Worm (Caenorhabditis elegans) whole organism, late embryonic: ENCODE results near the gene T28D6.6.

ENCODE experiments used
- C08G9.2 ChIP-seq: sonication (generic microtip); optimal IDR thresholded peaks from 2 replicates; lab custom pipeline; 2016; ENCODE audit warnings: mild to moderate bottlenecking, missing genetic modification characterization, moderate library complexity, missing compliant biosample characterization
- C38D4.7 ChIP-seq: fragments of 200-800 bp; sonication (Bioruptor generic); optimal IDR thresholded peaks from 2 replicates; lab custom pipeline; 2018; ENCODE audit warnings: mild to moderate bottlenecking, missing genetic modification characterization, moderate library complexity, missing compliant biosample characterization
- F13H6.1 ChIP-seq: sonication (generic microtip); optimal IDR thresholded peaks from 2 replicates; lab custom pipeline; 2016; ENCODE audit warnings: missing genetic modification characterization, missing compliant biosample characterization
- K02D7.2 ChIP-seq: sonication (generic microtip); optimal IDR thresholded peaks from 2 replicates; lab custom pipeline; 2017; ENCODE audit warnings: mild to moderate bottlenecking, missing genetic modification characterization, missing compliant biosample characterization
- T23F11.4 ChIP-seq: fragments of 200-800 bp; sonication (Bioruptor generic); optimal IDR thresholded peaks from 2 replicates; lab custom pipeline; 2018; ENCODE audit warnings: mild to moderate bottlenecking, missing genetic modification characterization, missing compliant biosample characterization
- Y22D7AL.16 ChIP-seq: sonication (generic microtip); optimal IDR thresholded peaks from 2 replicates; lab custom pipeline; 2016; ENCODE audit warnings: missing genetic modification characterization, missing compliant biosample characterization
- ahr-1 ChIP-seq: sonication (generic microtip); optimal IDR thresholded peaks from 2 replicates; lab custom pipeline; 2016; ENCODE audit warnings: missing genetic modification characterization, missing compliant biosample characterization
- ceh-14 ChIP-seq: sonication (generic microtip); optimal IDR thresholded peaks from 2 replicates; lab custom pipeline; 2016; ENCODE audit warnings: missing genotype, missing genetic modification characterization, missing compliant biosample characterization
- ceh-24 ChIP-seq: sonication (generic microtip); optimal IDR thresholded peaks from 2 replicates; lab custom pipeline; 2016; ENCODE audit warnings: mild to moderate bottlenecking, missing genetic modification characterization, missing compliant biosample characterization
- ceh-30 ChIP-seq: fragments of 150-350 bp; optimal IDR thresholded peaks from 2 replicates; lab custom pipeline; 2014; ENCODE audit warnings: missing biosample characterization, missing genetic modification characterization
- ceh-45 ChIP-seq: fragments of 200-800 bp; sonication (Bioruptor generic); IDR thresholded peaks from 2 replicates; pipeline ENCODE4 v1.3.6; 2022; ENCODE audit warnings: missing genetic modification reagents, missing genetic modification characterization, missing compliant biosample characterization
- ceh-48 ChIP-seq: sonication (generic microtip); optimal IDR thresholded peaks from 2 replicates; lab custom pipeline; 2016; ENCODE audit warnings: missing genetic modification characterization, inconsistent platforms, missing compliant biosample characterization
- che-1 ChIP-seq: sonication (generic microtip); optimal IDR thresholded peaks from 2 replicates; lab custom pipeline; 2016; ENCODE audit warnings: mild to moderate bottlenecking, missing genetic modification characterization, missing compliant biosample characterization
- dmd-4 ChIP-seq: sonication (generic microtip); optimal IDR thresholded peaks from 2 replicates; lab custom pipeline; 2016; ENCODE audit warnings: borderline replicate concordance, missing genetic modification characterization, missing compliant biosample characterization
- dve-1 ChIP-seq: sonication (generic microtip); optimal IDR thresholded peaks from 2 replicates; lab custom pipeline; 2017; ENCODE audit warnings: antibody characterized with exemption, mild to moderate bottlenecking, missing genetic modification characterization, missing compliant biosample characterization
- elt-2 ChIP-seq: sonication (generic microtip); optimal IDR thresholded peaks from 2 replicates; lab custom pipeline; 2016; ENCODE audit warnings: missing genetic modification reagents, missing genetic modification characterization, missing compliant biosample characterization
- gmeb-2 ChIP-seq: sonication (generic microtip); optimal IDR thresholded peaks from 2 replicates; lab custom pipeline; 2016; ENCODE audit warnings: missing genetic modification characterization, inconsistent platforms, missing compliant biosample characterization
- hlh-15 ChIP-seq: sonication (generic microtip); optimal IDR thresholded peaks from 2 replicates; lab custom pipeline; 2016; ENCODE audit warnings: missing genetic modification characterization, missing compliant biosample characterization
- lin-11 ChIP-seq: fragments of 200-800 bp; sonication (Bioruptor generic); optimal IDR thresholded peaks from 2 replicates; lab custom pipeline; 2018; ENCODE audit warnings: mild to moderate bottlenecking, missing genetic modification characterization, missing compliant biosample characterization
- madf-2 ChIP-seq: sonication (generic microtip); optimal IDR thresholded peaks from 2 replicates; lab custom pipeline; 2017; ENCODE audit warnings: missing genetic modification characterization, missing compliant biosample characterization
- mec-3 ChIP-seq: sonication (generic microtip); optimal IDR thresholded peaks from 2 replicates; lab custom pipeline; 2016; ENCODE audit warnings: borderline replicate concordance, missing genetic modification characterization, missing compliant biosample characterization
- nhr-11 ChIP-seq: fragments of 150-350 bp; optimal IDR thresholded peaks from 2 replicates; lab custom pipeline; 2014; ENCODE audit warnings: missing biosample characterization, missing genetic modification characterization
- nhr-232 ChIP-seq: sonication (generic microtip); optimal IDR thresholded peaks from 2 replicates; lab custom pipeline; 2016; ENCODE audit warnings: missing genetic modification characterization, missing compliant biosample characterization
- odd-2 ChIP-seq: sonication (generic microtip); optimal IDR thresholded peaks from 2 replicates; lab custom pipeline; 2017; ENCODE audit warnings: antibody characterized with exemption, mild to moderate bottlenecking, missing genetic modification characterization, missing compliant biosample characterization
- pag-3 ChIP-seq: sonication (generic microtip); optimal IDR thresholded peaks from 2 replicates; lab custom pipeline; 2016; ENCODE audit warnings: missing compliant biosample characterization, missing genetic modification characterization, borderline replicate concordance
- pha-2 ChIP-seq: sonication (generic microtip); optimal IDR thresholded peaks from 2 replicates; lab custom pipeline; 2017; ENCODE audit warnings: mild to moderate bottlenecking, missing genetic modification characterization, missing compliant biosample characterization
- pros-1 ChIP-seq: fragments of 150-350 bp; optimal IDR thresholded peaks from 2 replicates; lab custom pipeline; 2014; ENCODE audit warnings: missing biosample characterization, missing genetic modification reagents, missing genetic modification characterization
- ref-2 ChIP-seq: sonication (generic microtip); optimal IDR thresholded peaks from 2 replicates; lab custom pipeline; 2016; ENCODE audit warnings: missing genetic modification characterization, missing compliant biosample characterization
- rnt-1 ChIP-seq: sonication (generic microtip); optimal IDR thresholded peaks from 2 replicates; lab custom pipeline; 2016; ENCODE audit warnings: missing genetic modification characterization, missing compliant biosample characterization
- sox-4 ChIP-seq: sonication (generic microtip); optimal IDR thresholded peaks from 2 replicates; lab custom pipeline; 2017; ENCODE audit warnings: mild to moderate bottlenecking, missing genetic modification characterization, inconsistent platforms, missing compliant biosample characterization
- syd-9 ChIP-seq: sonication (generic microtip); optimal IDR thresholded peaks from 2 replicates; lab custom pipeline; 2016; ENCODE audit warnings: mild to moderate bottlenecking, missing genetic modification characterization, moderate library complexity, missing compliant biosample characterization
- tbx-7 ChIP-seq: sonication (generic microtip); optimal IDR thresholded peaks from 2 replicates; lab custom pipeline; 2016; ENCODE audit warnings: missing genotype, missing genetic modification characterization, missing compliant biosample characterization
- unc-3 ChIP-seq, 2 experiments: fragments of 200-800 bp in 1 of 2; sonication (Bioruptor generic) in 1 of 2; sonication (generic microtip) in 1 of 2; conservative IDR thresholded peaks in 1 of 2; optimal IDR thresholded peaks in 1 of 2; 2 replicates each; pipeline versions ENCODE4 v1.3.6 to Lab custom; 2016 to 2022; ENCODE audit warnings: missing compliant biosample characterization in 2 of 2, missing genetic modification characterization in 2 of 2, missing genetic modification reagents in 1 of 2
- unc-42 ChIP-seq: sonication (generic microtip); optimal IDR thresholded peaks from 2 replicates; lab custom pipeline; 2016; ENCODE audit warnings: missing genotype, missing genetic modification characterization, missing compliant biosample characterization
- unc-55 ChIP-seq: sonication (generic microtip); optimal IDR thresholded peaks from 2 replicates; lab custom pipeline; 2017; ENCODE audit warnings: missing biosample characterization, missing genetic modification reagents, missing genetic modification characterization
- zip-5 ChIP-seq: sonication (generic microtip); optimal IDR thresholded peaks from 2 replicates; lab custom pipeline; 2016; ENCODE audit warnings: missing genetic modification characterization, missing compliant biosample characterization

T28D6.6 gene

DNA sequence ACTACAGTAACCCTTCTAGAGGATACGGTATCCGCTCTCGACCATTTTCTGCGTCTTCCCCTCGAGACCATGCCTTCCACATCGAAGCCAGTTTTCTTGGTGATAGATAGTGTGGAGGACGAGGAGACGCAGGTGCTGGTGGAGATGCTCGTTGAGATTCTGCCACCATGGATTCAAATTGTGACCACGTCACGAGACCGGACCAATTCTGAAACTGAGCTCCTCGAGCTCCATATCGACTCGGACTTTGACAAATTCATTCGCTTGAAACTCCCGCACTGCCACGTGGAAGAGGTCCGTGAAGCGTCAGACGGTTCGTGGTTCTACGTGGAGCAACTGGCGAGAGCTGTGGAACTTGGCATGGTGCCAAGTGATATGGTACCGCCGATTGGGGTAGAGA lies 18.5 kb upstream of the T28D6.6 start:
- no peak for TF ChIP-seq nhr-11 (tag; lab: Kevin White, UChicago)
- no peak for TF ChIP-seq dve-1 (tag; lab: Kevin White, UChicago)
- no peak for TF ChIP-seq ceh-30 (tag; lab: Kevin White, UChicago)
- TF ChIP-seq madf-2 (tag; lab: Kevin White, UChicago): no peak
- TF ChIP-seq, all 69 proteins: peak for 0

DNA sequence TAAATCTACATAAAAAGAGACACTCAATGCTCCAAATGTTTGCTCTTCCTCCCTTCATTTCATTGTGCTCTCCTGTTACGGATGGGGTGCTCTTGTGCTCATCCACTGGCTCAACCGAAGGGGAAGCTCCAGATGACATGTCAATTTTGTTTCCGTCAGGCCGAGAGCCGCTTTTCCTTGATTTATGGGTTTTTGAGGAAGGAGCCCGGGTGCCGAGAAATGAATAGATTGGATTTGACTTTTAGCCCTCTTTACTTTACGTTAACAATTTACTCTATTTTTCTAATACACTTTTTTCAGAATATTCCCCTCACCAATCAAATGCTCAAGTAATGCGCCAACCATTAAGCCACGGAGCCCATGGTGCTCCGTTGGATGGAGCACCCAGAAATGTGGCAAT lies 17.2 kb upstream of the T28D6.6 start, which contains the start of gene T28D6.4:
Gene T28D6.4 (plus strand): TSS at position 301 of the 400 bp plus-strand sequence.
- no peak for TF ChIP-seq pha-2 (tag; lab: Kevin White, UChicago)
- no peak for TF ChIP-seq K02D7.2 (tag; lab: Kevin White, UChicago)
- no peak for TF ChIP-seq elt-2 (tag; lab: Kevin White, UChicago)
- no peak for TF ChIP-seq tbx-7
- no peak for TF ChIP-seq nhr-232 (tag; lab: Kevin White, UChicago)
- no peak for TF ChIP-seq ahr-1
- no peak for TF ChIP-seq C08G9.2 (tag; lab: Kevin White, UChicago)
- TF ChIP-seq unc-3 (GFP tag; conservative IDR thresholded peaks at IDR 0.05; lab: Robert Waterston, UW): no peak
- TF ChIP-seq unc-3 (tag; optimal IDR thresholded peaks at IDR 0.05; lab: Kevin White, UChicago): no peak
- TF ChIP-seq syd-9 (tag; lab: Kevin White, UChicago): no peak
- no peak for TF ChIP-seq T23F11.4 (GFP tag; lab: Kevin White, UChicago)
- no peak for TF ChIP-seq pros-1 (tag; lab: Kevin White, UChicago)
- TF ChIP-seq sox-4 (tag; lab: Kevin White, UChicago): no peak
- TF ChIP-seq odd-2 (tag; lab: Kevin White, UChicago): no peak
- no peak for TF ChIP-seq ceh-45 (GFP tag; lab: Robert Waterston, UW)
- no peak for TF ChIP-seq F13H6.1 (tag; lab: Kevin White, UChicago)

DNA sequence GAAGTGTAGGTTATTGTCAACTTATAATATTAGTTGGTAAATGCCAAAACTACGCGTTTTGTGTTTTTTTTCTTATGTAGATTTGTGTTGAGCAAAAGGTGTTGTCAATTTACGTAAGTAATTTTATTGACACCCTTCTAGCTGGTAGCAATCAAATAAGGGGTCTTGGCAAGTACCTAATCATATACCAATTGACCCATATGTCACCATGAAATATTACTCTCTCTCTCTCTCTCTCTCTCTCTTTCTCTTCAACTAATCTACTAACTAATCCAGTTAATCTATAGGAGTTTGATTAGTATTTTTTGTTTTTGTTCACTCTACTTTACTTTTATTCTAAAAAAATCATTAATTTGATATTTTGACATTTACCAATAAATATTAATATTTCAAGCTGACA lies 16.5 kb upstream of the T28D6.6 start:
- TF ChIP-seq ceh-14 (peak; percentile 52), unc-42 (tag; lab: Kevin White, UChicago) (peak; percentile 34), gmeb-2 (tag; lab: Kevin White, UChicago) (no peak)

DNA sequence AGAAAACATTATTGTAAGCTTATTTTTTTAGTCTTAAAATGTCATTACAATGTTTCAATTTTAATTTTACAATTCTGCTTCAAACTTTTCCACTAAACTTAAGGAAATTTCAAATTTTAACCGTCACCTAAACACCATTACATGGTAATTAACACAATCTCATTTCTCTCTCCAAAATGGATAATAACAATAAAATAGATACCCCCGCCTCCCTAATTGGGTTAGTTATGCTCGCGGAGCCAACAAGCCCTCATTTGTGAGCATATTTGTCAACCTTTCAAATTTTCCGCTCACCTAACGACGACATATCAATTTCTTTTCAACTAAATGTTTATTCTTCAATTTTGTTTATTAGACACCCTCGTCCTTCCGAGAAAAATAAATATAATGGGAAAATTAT lies 15.4 kb upstream of the T28D6.6 start:
- TF ChIP-seq pag-3 (no peak), lin-11 (tag; lab: Kevin White, UChicago) (no peak), T23F11.4 (GFP tag; lab: Kevin White, UChicago) (no peak), dve-1 (tag; lab: Kevin White, UChicago) (no peak), unc-42 (tag; lab: Kevin White, UChicago) (peak; percentile 92), ref-2 (no peak), che-1 (tag; lab: Kevin White, UChicago) (no peak), zip-5 (tag; lab: Kevin White, UChicago) (no peak), K02D7.2 (tag; lab: Kevin White, UChicago) (no peak)

DNA sequence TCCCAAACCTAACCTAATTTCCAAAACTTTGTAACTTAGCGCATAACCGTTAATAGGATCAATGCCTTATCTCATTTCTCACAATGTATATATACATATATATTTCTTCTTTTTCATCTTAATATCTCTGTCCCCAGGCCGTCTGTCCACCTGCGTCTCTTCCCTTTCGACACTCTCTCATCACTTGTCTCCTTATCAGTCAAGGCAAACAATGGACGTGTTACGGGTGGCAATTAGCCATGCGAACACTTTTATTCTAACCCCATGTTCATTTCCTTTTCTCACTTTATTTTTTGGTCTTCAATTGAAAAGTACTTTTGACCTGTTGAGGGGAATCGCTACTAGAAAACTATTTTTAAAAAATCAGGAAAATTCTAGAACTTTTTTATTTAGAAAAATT lies 14.5 kb upstream of the T28D6.6 start:
- TF ChIP-seq elt-2 (tag; lab: Kevin White, UChicago) (peak; percentile 71), dmd-4 (tag; lab: Kevin White, UChicago) (no peak)

DNA sequence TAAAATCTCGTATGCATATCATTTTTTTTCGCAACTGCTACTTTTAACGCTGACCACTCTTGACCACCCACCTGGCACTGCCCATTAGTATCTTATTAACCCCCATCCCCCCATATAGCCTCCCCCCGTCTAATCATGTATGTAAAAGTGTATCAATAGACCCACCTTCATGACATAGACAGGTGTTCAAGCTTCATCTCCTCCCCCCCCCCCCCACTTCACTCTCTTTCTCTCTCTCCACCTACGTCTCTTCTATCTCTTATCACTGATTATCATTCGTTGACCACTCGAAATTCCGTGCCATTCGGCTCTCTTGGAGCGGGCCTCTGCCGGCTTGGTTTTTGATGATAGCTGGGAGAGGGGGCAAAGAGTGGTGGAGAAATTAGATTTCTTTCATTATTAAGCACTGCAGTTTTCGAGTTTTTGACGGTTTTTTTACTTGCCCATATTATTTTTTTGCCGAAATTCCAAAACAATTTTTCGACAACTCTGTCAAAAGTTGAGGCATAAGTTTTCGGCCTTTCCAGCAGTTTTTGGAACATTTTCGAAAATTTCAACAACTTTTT lies 12.9 kb upstream of the T28D6.6 start:
- TF ChIP-seq Y22D7AL.16 (tag; lab: Kevin White, UChicago) (no peak), ceh-48 (tag; lab: Kevin White, UChicago) (no peak), K02D7.2 (tag; lab: Kevin White, UChicago) (no peak), mec-3 (no peak), ceh-45 (GFP tag; lab: Robert Waterston, UW) (no peak), madf-2 (tag; lab: Kevin White, UChicago) (no peak), unc-55 (peak; percentile 8), pha-2 (tag; lab: Kevin White, UChicago) (no peak), ceh-24 (tag; lab: Kevin White, UChicago) (no peak), ceh-14 (no peak), C38D4.7 (GFP tag; lab: Kevin White, UChicago) (no peak), hlh-15 (tag; lab: Kevin White, UChicago) (no peak), sox-4 (tag; lab: Kevin White, UChicago) (peak; percentile 36), rnt-1 (tag; lab: Kevin White, UChicago) (no peak)
